Fruit fly (Drosophila melanogaster) Kc167 (cell line): ENCODE measurements around the gene dpr14.

Experiments
- Myc ChIP-seq: fragments of >200 bp; optimal IDR thresholded peaks from 2 replicates; lab custom pipeline; 2017; ENCODE audit warnings: missing external identifiers
- Sin3A ChIP-seq: fragments of >200 bp; optimal IDR thresholded peaks from 2 replicates; lab custom pipeline; 2018; ENCODE audit warnings: missing external identifiers
- insv ChIP-seq: fragments of >200 bp; optimal IDR thresholded peaks from 3 replicates; lab custom pipeline; 2018; ENCODE audit warnings: missing external identifiers
- ttk ChIP-seq: sonication (Bioruptor generic); optimal IDR thresholded peaks from 2 replicates; lab custom pipeline; 2017; ENCODE audit warnings: missing external identifiers

- TF ChIP-seq ttk (lab: Kevin White, UChicago) (no peak), Myc (lab: Kevin White, UChicago) (no peak), insv (no peak), Sin3A (no peak)
These were observed 14.5 kb downstream of the dpr14 start, which contains the start of the genes CG45089, ND-MNLL and p115 for dm6 chrX:7893411-7894122.
